Fruit fly (Drosophila melanogaster): Measurements from ENCODE around the gene orion.

The orion gene

DNA sequence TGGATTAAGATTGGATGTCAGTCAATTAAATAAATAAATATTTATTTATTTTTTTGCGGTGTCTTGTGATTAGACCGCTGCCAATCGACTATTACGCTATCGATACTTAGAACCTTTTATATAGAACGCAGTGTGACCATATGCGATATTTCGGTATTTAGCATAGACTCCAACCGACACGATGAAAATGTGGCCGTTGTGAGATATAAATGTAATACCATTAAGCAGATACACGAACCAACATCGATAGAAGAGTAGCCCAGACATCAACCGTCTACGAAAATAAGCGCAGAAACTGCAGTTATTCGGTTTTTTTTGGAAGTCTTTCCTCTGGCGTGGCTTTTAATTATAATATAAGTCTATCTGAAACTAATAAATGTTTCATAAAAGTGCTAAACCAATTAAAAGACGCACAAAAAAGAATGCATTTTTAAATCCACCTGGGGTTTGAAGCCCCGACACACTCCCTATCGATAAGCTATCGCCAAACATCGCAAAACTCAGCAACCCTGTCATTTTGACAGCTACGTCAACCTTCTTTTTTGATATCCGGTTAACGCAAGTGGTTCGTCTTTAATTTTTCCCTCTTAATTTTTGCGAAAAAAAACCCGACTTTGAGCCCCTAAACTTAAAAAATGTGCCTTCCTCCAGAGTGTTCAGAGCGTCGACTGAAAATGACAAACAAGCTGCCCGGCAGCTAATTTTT lies 13.3 kb downstream of the orion start, which contains the start of the genes Dhdds and RpS14a:
Gene Dhdds, minus strand, starts transcription at position 142 of the 706 bp plus-strand sequence.
Gene RpS14a, plus strand, starts transcription at position 533 of the 706 bp plus-strand sequence.
- no peak for TF ChIP-seq CG17801 (GFP tag; optimal IDR thresholded peaks at IDR 0.05; ENCODE audit: partially characterized antibody)

dm6 chrX:7931028-7931549 lies 15.6 kb downstream of the orion start, which contains the start of gene mahe:
Gene mahe, minus strand, starts transcription at chrX:7931382.
- TF ChIP-seq CG17801 (GFP tag; optimal IDR thresholded peaks at IDR 0.05; ENCODE audit: partially characterized antibody): no peak

- no peak for TF ChIP-seq CG17801 (GFP tag; optimal IDR thresholded peaks at IDR 0.05; ENCODE audit: partially characterized antibody)
Measured at dm6 chrX:7930236-7931027, 16.3 kb downstream of the orion start.

- no peak for TF ChIP-seq CG17801 (GFP tag; optimal IDR thresholded peaks at IDR 0.05; ENCODE audit: partially characterized antibody)
Measured at dm6 chrX:7924913-7925312, 21.8 kb downstream of the orion start.

DNA sequence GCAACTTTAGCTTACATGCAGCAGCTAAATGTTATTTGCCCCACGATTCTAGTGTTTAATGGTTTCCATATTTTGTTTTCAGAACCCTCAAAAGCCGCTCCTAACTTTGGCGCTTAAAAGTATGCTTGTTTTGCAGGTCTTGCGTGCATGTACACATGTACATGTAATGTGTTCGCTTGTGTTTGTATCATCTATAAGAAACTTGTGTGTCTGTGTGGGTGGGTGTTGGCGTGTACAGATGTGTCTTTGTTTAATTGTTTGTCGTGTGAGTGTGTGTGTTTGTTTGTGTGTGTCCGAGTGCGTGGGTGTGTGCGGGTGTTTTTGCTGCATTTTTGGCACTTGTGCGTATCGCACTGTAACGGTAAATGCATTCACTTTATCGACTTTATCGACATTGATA lies 23.6 kb downstream of the orion start:
- no peak for TF ChIP-seq CG17801 (GFP tag; optimal IDR thresholded peaks at IDR 0.05; ENCODE audit: partially characterized antibody)

DNA sequence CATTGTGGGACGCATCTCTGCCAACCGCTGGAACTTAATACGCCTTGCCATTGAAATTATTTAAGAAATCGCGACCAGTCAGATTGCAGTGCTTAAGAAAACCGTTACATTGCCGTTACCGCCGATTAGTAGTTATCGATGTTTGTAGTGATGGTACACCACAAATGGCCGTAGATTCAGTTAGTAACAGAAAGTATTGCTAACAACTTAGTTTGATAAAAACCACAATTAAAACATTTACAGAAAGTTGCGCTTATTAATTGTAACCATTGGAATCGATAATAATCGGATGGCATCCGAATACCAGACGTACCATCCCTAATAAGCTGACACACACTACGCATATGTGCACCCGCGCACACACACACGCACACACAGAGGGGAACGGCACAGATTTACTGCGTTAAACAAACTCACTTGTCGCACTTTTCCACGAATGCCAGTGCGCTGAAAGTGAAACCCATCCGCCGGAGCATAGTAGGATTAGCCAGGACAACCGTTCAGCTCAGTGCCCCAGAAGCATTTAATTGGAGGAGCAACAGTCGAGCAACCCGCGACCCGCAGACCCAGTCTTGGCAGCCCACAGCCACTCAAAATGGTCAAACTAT lies 26.5 kb downstream of the orion start, which contains the start of the genes hdm and Ykt6:
Gene hdm, minus strand, starts transcription at position 51 of the 608 bp plus-strand sequence.
Gene Ykt6, plus strand, starts transcription at position 329 of the 608 bp plus-strand sequence.
- TF ChIP-seq CG17801 (GFP tag; optimal IDR thresholded peaks at IDR 0.05; ENCODE audit: partially characterized antibody): peak; percentile 82

DNA sequence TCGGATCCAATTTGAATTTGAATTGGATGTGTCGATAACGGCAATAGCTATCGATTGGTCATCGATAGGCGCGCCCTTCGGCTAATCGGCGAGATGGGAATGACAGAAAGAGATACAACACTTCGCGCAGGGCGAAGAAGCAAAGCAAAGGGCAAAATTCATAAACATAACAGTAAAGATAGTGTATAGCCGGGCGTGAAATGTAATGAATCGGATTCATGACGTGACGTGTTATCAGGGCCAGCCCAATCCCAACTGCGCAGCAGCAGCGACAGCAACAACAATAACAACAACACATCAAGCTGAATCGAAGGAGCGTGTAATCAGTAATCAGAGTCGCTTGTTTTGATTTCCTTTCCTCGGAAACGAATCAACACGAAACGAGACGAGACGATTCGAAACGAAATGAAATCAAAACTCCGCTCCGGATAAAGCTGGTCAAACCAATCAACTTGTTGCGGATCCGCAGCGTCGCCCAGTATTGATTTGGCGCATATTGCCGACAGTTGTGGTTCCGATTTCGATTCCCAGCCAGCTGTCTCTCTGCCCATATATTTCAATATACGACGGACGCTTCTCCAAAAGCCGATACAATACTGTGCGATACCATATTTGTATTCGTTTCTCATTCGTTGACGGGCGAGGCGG lies 34.6 kb downstream of the orion start, which contains the start of gene snz:
Gene snz, plus strand, starts transcription at position 107 of the 648 bp plus-strand sequence.
- peak; percentile 43 for TF ChIP-seq CG17801 (GFP tag; optimal IDR thresholded peaks at IDR 0.05; ENCODE audit: partially characterized antibody)

DNA sequence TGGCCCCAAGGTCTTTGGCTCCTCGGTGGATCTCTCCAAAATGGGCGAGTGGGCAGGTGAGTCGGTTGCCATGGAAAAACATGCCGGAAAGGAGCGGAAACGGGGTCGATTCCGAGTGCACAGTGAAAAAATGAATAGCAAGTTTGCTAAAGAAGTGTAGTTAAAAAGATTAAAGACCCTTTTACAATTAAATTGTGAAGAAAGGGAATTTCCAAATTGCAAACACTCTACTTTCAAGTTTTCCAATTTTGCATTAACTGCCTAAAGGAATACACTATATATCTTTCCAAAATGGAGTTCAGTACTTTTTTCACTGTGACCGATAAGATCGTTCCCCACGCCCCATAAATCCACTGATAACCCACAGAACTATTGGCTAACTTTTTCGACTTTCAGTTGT lies 37.2 kb downstream of the orion start:
- TF ChIP-seq CG17801 (GFP tag; optimal IDR thresholded peaks at IDR 0.05; ENCODE audit: partially characterized antibody): no peak

DNA sequence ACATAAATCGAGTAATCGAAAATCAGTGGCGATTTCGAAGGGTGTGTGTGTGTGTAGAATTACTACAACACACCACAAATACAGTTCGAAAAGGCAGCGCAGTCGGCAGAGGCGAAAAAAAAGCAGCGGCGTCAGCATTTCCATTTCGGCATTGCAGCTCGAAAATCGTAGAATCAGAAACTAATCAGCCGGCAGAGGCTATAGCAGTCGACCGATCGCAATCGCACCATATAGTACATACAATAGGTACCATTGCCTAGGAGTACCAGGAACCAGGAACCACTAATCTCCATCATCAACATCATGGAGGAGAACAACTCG lies 37.7 kb downstream of the orion start:
- no peak for TF ChIP-seq CG17801 (GFP tag; optimal IDR thresholded peaks at IDR 0.05; ENCODE audit: partially characterized antibody)

DNA sequence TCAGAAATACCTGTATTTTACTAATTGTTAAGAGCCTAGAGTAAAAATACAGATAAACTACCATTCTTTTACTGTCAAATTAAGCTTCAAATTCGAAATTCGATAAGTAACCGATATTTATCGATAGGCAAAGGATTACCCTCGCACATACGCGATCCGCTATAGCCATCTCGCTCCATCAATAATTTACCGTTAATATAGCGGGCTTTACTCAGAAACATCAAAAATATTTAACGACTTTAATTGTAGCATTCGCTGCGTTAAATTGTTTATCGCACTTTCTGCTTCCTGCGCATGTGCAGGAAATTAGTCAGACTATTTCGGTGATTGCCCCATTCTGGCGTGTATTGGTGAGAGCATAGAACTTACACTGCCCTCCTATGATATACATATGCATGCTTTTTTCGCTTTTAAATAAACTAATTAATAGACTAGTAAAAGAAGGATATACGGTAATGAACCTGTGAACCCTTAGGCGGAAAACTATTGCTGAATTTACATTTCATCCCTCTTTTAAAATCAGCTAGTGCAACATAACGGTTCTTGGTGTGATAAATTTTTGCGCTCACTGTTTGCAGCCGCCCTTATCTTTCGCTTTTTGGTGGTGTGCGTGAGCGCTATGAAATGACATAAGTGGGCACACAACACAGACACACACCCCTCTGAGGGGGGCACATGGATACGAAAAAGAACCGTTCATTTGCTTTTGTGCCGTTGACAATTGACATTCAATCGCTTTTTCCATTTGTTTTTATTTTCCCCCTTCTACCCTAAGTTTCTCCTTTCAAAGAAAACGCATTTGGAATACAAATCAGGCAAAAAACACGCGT lies 38.3 kb downstream of the orion start, which contains the start of the genes dpr14 and spidey:
Gene dpr14, minus strand, starts transcription at position 48 of the 830 bp plus-strand sequence.
Gene spidey, plus strand, starts transcription at position 693 of the 830 bp plus-strand sequence.
- peak; percentile 85 for TF ChIP-seq CG17801 (GFP tag; optimal IDR thresholded peaks at IDR 0.05; ENCODE audit: partially characterized antibody)

dm6 chrX:7901153-7902038 lies 45.3 kb downstream of the orion start, which contains the start of the genes RpS6 and bys:
Gene RpS6, minus strand, starts transcription at chrX:7901331.
Gene bys, plus strand, starts transcription at chrX:7901880.
- peak; percentile 78 for TF ChIP-seq CG17801 (GFP tag; optimal IDR thresholded peaks at IDR 0.05; ENCODE audit: partially characterized antibody)

DNA sequence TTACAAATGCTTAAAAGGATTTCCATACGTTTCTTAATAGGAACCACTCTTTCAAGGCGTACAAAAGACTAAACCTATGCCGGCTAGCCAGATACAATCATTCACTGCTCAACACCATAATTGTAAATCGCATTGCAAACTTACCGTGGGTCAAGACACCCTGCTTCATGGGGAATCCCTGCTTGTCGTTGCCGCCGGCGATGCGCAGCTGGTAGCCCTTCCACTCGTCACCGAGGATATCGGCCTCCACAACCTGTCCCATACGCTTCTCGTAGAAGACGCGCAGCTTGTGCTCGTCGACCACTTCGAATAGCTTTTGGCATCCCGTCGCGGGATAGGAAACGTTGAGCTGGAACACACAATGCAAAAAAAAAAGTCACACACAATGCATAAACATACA lies 46.0 kb downstream of the orion start:
- no peak for TF ChIP-seq CG17801 (GFP tag; optimal IDR thresholded peaks at IDR 0.05; ENCODE audit: partially characterized antibody)
